Fruit fly (Drosophila melanogaster) whole organism, pupa: Measurements from ENCODE around the gene Baldspot.

Experiments used
- CG10348 ChIP-seq: fragments of 200-800 bp; sonication (Bioruptor generic); IDR thresholded peaks from 2 replicates; pipeline ENCODE4 v1.3.6; 2022; ENCODE audit warnings: missing biosample characterization, missing genetic modification characterization
- CG12605 ChIP-seq: fragments of 200-800 bp; sonication (Bioruptor generic); IDR thresholded peaks from 2 replicates; pipeline ENCODE4 v1.3.6; 2022; ENCODE audit warnings: missing biosample characterization, missing genetic modification characterization
- CG13204 ChIP-seq: fragments of 200-800 bp; sonication (Bioruptor generic); optimal IDR thresholded peaks from 2 replicates; lab custom pipeline; 2018; ENCODE audit warnings: missing biosample characterization, mild to moderate bottlenecking, missing genetic modification characterization, moderate library complexity
- CG14655 ChIP-seq: fragments of 200-800 bp; sonication (Bioruptor generic); optimal IDR thresholded peaks from 3 replicates; lab custom pipeline; 2017; ENCODE audit warnings: mild to moderate bottlenecking, missing biosample characterization, missing genetic modification reagents, missing genetic modification characterization
- CG15710 ChIP-seq: fragments of 200-800 bp; sonication (Bioruptor generic); optimal IDR thresholded peaks from 2 replicates; lab custom pipeline; 2018; ENCODE audit warnings: missing biosample characterization, mild to moderate bottlenecking, missing genetic modification characterization, moderate library complexity
- CG17806 ChIP-seq: fragments of 200-800 bp; sonication (Bioruptor generic); optimal IDR thresholded peaks from 2 replicates; lab custom pipeline; 2018; ENCODE audit warnings: missing biosample characterization, mild to moderate bottlenecking, missing genetic modification characterization, moderate library complexity
- CG32121 ChIP-seq: fragments of 200-800 bp; sonication (Bioruptor generic); IDR thresholded peaks from 2 replicates; pipeline ENCODE4 v1.3.6; 2022; ENCODE audit warnings: missing biosample characterization, missing genetic modification characterization
- CG34367 ChIP-seq: fragments of 200-800 bp; sonication (Bioruptor generic); optimal IDR thresholded peaks from 2 replicates; lab custom pipeline; 2018; ENCODE audit warnings: missing biosample characterization, mild to moderate bottlenecking, missing genetic modification characterization
- CG4496 ChIP-seq: fragments of 200-800 bp; sonication (Bioruptor generic); IDR thresholded peaks from 3 replicates; pipeline ENCODE4 v1.3.6; 2022; ENCODE audit warnings: missing biosample characterization, missing genetic modification characterization
- CG8159 ChIP-seq: fragments of 200-800 bp; sonication (Bioruptor generic); optimal IDR thresholded peaks from 3 replicates; lab custom pipeline; 2018; ENCODE audit warnings: missing biosample characterization, mild to moderate bottlenecking, missing genetic modification characterization, moderate library complexity
- CG8301 ChIP-seq: fragments of 200-800 bp; sonication (Bioruptor generic); optimal IDR thresholded peaks from 2 replicates; lab custom pipeline; 2018; ENCODE audit warnings: missing biosample characterization, mild to moderate bottlenecking, missing genetic modification characterization
- CG9948 ChIP-seq: fragments of 200-800 bp; sonication (Bioruptor generic); optimal IDR thresholded peaks from 2 replicates; lab custom pipeline; 2018; ENCODE audit warnings: missing biosample characterization, mild to moderate bottlenecking, missing genetic modification characterization, moderate library complexity
- D1 ChIP-seq: fragments of 200-800 bp; sonication (Bioruptor generic); optimal IDR thresholded peaks from 2 replicates; lab custom pipeline; 2018; ENCODE audit warnings: missing biosample characterization, mild to moderate bottlenecking, missing genetic modification characterization, moderate library complexity
- EcR ChIP-seq: fragments of 200-800 bp; sonication (Bioruptor generic); optimal IDR thresholded peaks from 3 replicates; lab custom pipeline; 2019; ENCODE audit warnings: missing biosample characterization, missing genetic modification characterization, mild to moderate bottlenecking, moderate library complexity, missing genetic modification reagents
- Ets98B ChIP-seq: fragments of 200-800 bp; sonication (Bioruptor generic); IDR thresholded peaks from 2 replicates; pipeline ENCODE4 v1.3.6; 2022; ENCODE audit warnings: missing biosample characterization, missing genetic modification characterization
- Pif1A ChIP-seq: fragments of 200-800 bp; sonication (Bioruptor generic); optimal IDR thresholded peaks from 3 replicates; lab custom pipeline; 2016; ENCODE audit warnings: missing biosample characterization, missing genetic modification characterization
- Pif1B ChIP-seq: fragments of 200-800 bp; sonication (Bioruptor generic); optimal IDR thresholded peaks from 3 replicates; lab custom pipeline; 2016; ENCODE audit warnings: missing biosample characterization, missing genetic modification characterization
- Snoo ChIP-seq: fragments of 200-800 bp; sonication (Bioruptor generic); optimal IDR thresholded peaks from 3 replicates; lab custom pipeline; 2017; ENCODE audit warnings: missing biosample characterization, mild to moderate bottlenecking, missing genetic modification characterization, inconsistent platforms
- fd96Ca ChIP-seq: fragments of 200-800 bp; sonication (Bioruptor generic); IDR thresholded peaks from 3 replicates; pipeline ENCODE4 v1.3.6; 2022; ENCODE audit warnings: missing biosample characterization, missing genetic modification characterization
- gl ChIP-seq: fragments of 200-800 bp; sonication (Bioruptor generic); optimal IDR thresholded peaks from 2 replicates; lab custom pipeline; 2018; ENCODE audit warnings: missing biosample characterization, mild to moderate bottlenecking, missing genetic modification characterization
- rn ChIP-seq: fragments of 200-800 bp; sonication (Bioruptor generic); IDR thresholded peaks from 2 replicates; pipeline ENCODE4 v1.3.6; 2022; ENCODE audit warnings: missing biosample characterization, missing genetic modification characterization

Baldspot gene

DNA sequence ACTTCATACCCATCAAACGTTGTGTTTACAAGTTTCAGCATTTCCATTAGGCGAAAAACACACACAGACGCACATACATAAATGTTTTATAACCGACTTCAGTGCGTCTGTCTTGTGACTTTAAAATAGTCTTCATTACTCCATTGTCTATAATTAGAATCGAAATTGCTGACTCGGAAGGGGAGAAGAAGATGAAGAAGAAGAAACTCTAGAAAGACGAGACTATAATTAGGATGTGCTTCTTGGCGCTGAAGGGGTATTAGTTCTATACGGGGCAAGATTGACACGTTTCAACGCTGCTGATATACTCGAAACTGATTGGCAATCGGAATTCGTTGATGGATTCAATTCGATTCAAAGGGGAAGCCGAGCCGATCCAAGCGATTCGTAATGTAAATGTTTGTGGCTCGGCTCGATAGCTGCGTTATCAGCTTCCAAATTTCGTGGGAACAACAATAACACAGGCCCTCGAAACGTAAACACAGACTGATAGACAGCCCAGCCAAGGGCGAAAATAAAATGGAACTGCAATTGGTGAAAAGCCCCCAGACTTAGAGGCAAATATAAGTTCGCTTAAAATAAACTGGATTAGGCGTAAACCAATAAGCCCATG, 47.4 kb upstream of the Baldspot start:
- TF ChIP-seq Snoo = no peak
- TF ChIP-seq CG10348 (GFP tag; lab: Robert Waterston, UW) = no peak
- no peak for TF ChIP-seq CG9948
- TF ChIP-seq Pif1B (GFP tag; lab: Kevin White, UChicago) = no peak
- no peak for TF ChIP-seq CG17806 (tag; lab: Kevin White, UChicago)
- no peak for TF ChIP-seq CG8159 (tag; lab: Kevin White, UChicago)
- TF ChIP-seq CG14655 (GFP tag; lab: Kevin White, UChicago) = no peak
- TF ChIP-seq CG8301 (tag; lab: Kevin White, UChicago) = no peak

DNA sequence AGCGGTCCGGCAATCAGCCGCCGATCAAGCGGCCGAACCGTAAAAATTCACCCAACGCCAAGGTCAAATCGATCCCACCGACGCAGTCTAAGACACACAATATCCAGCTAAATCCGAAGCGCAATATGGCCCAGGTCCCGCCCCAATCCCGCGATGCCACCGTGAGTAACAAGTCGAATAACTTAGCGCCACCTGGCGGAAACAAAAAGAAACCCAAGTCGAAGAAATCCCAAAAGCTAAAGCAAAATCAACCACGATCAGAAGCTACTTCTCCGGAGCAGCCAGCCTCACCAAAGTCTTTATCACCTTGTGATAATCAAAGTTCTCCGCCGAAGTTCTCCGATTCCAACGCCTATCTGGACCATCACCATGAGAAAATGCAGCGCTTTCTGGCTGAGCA, 44.2 kb upstream of the Baldspot start:
- no peak for TF ChIP-seq fd96Ca (GFP tag; lab: Robert Waterston, UW)
- no peak for TF ChIP-seq CG10348 (GFP tag; lab: Robert Waterston, UW)
- TF ChIP-seq Ets98B (GFP tag; lab: Robert Waterston, UW) = no peak
- TF ChIP-seq Snoo = no peak
- TF ChIP-seq CG12605 = no peak
- no peak for TF ChIP-seq CG13204 (GFP tag; lab: Kevin White, UChicago)
- no peak for TF ChIP-seq CG14655 (GFP tag; lab: Kevin White, UChicago)
- no peak for TF ChIP-seq CG15710 (tag; lab: Kevin White, UChicago)
- TF ChIP-seq CG17806 (tag; lab: Kevin White, UChicago) = no peak
- TF ChIP-seq EcR (GFP tag; lab: Kevin White, UChicago) = no peak
- no peak for TF ChIP-seq CG32121 (GFP tag; lab: Robert Waterston, UW)
- no peak for TF ChIP-seq rn (GFP tag; lab: Robert Waterston, UW)
- no peak for TF ChIP-seq D1 (tag; lab: Kevin White, UChicago)
- TF ChIP-seq gl (tag; lab: Kevin White, UChicago) = no peak
- TF ChIP-seq, all 21 proteins: peak for 0

DNA sequence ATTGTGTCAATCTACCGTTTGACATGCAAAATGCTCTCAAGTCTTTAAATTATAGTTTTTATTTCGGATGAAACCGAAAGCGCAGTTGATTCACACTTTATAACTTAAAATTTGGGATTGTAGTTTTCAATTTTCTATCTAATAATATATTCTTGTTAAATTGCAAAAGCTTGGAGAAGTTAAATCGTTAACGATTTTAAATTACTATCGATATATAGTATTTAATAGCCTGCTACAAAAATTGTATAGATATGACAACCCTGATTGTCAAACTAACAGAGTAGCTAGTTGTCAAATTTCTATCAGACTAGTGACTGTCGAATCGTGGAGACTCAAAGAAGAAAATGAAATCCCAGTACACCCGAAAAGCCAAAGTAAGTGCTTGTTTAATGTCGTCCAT, 43.3 kb upstream of the Baldspot start, which contains the start of gene CG9692:
TSS of gene CG9692 (plus strand) at position 301 of the 400 bp plus-strand sequence.
- TF ChIP-seq Snoo (no peak), CG4496 (GFP tag; lab: Robert Waterston, UW) (no peak), Ets98B (GFP tag; lab: Robert Waterston, UW) (no peak), CG10348 (GFP tag; lab: Robert Waterston, UW) (no peak), CG17806 (tag; lab: Kevin White, UChicago) (no peak), CG9948 (no peak)

DNA sequence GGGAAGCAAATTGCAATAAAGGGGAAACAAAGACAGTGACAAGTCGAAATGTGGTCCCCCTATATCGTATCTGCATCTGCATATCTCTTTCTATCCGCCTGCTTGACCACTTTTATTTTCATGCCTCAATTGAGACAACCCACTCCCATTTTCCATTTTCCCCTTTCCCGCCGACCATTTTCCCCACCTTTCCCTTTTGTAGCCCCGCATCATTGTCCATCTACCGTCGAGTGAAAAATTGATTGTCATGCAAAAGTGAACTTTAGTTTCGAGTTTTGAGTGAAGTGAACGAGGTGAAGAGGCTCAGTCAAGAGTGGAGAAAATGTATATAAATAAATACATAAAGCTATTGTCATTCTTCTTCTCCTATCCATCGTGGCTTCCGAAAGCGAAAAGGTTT, 42.8 kb upstream of the Baldspot start:
- TF ChIP-seq Pif1B (GFP tag; lab: Kevin White, UChicago) (no peak), Pif1A (GFP tag; lab: Kevin White, UChicago) (no peak), Snoo (no peak)

DNA sequence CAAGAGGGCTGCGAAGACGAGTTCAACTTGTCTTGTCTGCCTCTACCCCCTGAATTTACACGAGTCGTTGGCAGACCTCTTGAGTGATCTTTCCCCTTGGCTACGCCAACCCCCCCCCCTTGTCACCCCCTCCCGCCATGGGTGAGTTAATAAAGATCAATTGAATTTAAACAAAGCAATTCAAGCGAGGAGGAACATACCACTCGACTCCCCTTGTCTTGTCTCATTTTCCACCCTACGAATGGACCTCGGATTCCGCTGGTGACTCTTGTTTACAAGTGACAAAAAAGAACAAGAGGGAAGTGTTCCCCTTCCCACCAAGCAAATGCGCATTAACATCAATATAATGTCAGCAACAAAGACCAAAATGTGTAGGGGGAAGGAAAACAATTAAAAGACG, 41.5 kb upstream of the Baldspot start:
- TF ChIP-seq EcR (GFP tag; lab: Kevin White, UChicago) (peak; percentile 43), Pif1B (GFP tag; lab: Kevin White, UChicago) (no peak)

DNA sequence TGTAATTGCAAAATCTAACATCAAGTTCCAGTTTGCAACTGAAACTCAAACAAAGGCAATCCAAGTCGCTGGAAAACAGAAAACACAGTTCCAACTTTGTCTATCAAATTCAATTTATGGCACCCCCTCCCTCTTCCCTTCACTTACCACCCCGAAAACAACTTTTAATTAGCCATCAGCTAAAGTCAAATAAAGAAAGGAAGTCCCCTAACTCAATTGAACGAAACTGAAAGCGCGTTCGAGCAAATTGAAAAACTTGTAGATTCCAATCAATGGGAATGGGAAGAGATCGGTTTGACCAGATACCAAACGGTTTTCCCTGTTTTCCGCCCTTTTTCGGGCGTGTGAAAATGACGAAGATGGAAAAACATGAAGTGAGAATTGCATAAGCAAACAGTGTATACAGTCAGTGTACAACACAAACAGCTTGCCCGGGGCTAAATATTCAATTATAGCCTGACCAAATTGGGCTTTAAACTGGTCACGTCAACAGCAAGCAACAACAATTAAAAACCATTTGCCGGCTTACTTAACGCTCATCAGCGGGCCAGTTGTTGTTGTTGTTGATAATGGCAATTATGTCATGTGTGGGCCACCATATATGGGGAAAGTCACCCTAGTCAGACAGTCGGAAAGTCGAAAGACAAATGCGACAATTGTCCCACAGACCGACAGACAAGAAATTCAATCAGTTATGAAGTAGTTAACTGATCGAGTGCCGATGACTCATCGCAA, 38.0 kb upstream of the Baldspot start:
- TF ChIP-seq CG34367 (tag; lab: Kevin White, UChicago) (no peak), CG15710 (tag; lab: Kevin White, UChicago) (no peak), rn (GFP tag; lab: Robert Waterston, UW) (no peak), CG17806 (tag; lab: Kevin White, UChicago) (no peak), gl (tag; lab: Kevin White, UChicago) (no peak), CG12605 (no peak), CG14655 (GFP tag; lab: Kevin White, UChicago) (no peak), CG10348 (GFP tag; lab: Robert Waterston, UW) (no peak), CG9948 (no peak), CG32121 (GFP tag; lab: Robert Waterston, UW) (no peak), Pif1B (GFP tag; lab: Kevin White, UChicago) (no peak), D1 (tag; lab: Kevin White, UChicago) (no peak), Pif1A (GFP tag; lab: Kevin White, UChicago) (no peak), CG4496 (GFP tag; lab: Robert Waterston, UW) (no peak), CG8159 (tag; lab: Kevin White, UChicago) (no peak), Ets98B (GFP tag; lab: Robert Waterston, UW) (no peak), Snoo (no peak), EcR (GFP tag; lab: Kevin White, UChicago) (no peak), CG8301 (tag; lab: Kevin White, UChicago) (no peak), CG13204 (GFP tag; lab: Kevin White, UChicago) (no peak)
